Fruit fly (Drosophila melanogaster) whole organism, larva: Measurements from ENCODE around the gene tweek.

ENCODE experiments used
- noc ChIP-seq: fragments of 200-800 bp; sonication (Bioruptor generic); optimal IDR thresholded peaks from 3 replicates; lab custom pipeline; 2019; ENCODE audit warnings: missing biosample characterization, mild to moderate bottlenecking, missing genetic modification characterization, moderate library complexity

tweek gene

DNA sequence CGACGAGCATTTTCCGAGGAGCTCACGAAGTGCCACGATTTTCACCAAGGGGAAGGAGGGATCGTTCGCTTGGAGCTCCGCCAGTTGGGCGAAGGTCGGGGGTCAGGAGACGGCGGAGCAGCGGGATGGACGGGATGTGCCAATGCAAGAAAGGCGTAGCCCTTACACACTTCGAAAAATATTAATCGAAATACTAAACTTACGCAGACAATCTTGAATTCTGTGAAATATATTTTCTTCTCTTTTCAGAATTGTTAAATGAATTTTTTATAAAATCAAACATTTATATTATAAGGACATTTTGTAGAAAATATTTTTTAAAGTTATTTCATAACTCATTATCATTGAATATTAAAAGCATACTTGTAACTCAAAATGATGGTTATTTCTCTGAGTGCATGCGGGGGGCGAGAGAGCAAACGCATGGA is 19.4 kb upstream of the tweek start:
- TF ChIP-seq noc (tag; lab: Kevin White, UChicago) = no peak

DNA sequence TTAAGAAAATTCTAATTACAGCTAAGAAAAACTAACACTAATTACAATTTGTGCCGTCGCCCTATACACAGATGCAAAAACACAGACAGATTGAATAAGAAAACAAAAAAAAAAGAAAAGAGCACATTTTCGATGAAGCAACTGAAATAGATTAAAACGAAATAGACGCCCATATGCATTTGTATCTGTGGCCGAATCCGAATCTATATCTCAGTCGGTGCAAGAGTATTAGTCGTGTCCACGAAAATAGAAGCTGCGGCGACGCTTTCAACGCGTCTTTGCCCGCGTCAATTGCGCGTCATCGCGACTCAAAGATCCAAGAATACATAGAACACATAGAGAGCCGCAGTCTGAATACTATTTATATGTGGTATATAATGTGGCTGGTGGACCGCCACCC is 13.4 kb upstream of the tweek start:
- TF ChIP-seq noc (tag; lab: Kevin White, UChicago) = no peak

DNA sequence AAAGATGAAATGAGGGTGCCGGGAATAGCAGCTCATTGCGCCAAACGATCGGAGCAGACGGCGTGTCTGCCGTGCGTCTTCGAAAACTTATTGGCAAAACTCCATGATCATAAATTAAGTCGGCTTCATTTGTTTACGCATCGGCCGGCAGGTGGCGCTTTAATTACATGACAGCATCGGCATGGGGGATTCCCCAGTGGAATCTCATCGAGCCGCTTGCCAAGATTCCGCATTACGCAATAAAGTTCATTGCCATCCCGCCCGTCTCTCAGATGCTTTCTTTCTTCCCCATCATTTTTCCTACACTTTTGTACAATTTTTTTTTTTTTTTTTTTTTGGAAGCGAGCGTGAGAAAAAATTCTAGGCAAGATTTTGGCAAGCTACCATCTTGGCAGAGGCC is 11.7 kb upstream of the tweek start:
- TF ChIP-seq noc (tag; lab: Kevin White, UChicago) = no peak

DNA sequence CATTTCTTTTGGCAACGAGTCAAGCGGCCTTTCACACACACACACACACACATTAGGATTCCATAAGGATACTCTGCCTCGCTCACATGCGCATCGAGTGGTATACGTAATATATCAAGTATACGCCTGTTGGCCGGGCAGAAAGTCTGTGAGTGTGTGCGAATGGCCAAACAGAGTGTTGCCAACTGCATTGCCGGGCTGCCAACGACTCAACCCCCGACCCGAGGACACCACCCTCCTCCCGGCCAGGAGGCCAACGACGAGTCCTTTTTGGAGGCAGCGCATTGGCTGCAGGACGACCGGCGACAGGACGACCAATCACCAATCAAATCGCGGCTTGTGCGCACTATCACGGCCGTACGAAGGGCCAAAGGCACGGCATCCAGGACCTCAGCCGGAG is 10.6 kb upstream of the tweek start:
- TF ChIP-seq noc (tag; lab: Kevin White, UChicago) = no peak

DNA sequence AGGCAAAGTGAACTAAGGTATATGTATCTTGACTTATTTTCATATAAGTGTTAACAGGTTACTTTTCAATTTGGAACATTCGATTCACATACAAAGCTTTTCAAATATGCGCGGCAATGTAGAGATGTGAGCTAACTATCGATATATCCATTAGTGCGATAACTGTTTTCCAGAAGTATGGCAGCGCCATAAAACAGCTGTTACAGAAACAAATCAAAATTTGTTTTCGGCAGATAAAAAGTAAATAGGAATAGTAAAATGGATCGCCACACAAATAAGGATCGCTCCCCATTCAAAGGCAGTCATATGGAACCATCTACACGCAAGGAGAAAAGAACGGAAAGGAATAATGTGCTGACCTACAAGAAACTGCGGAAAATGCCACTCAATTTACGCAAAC is 9.0 kb upstream of the tweek start, which contains the start of the genes CG32832, CG31743 and CG34313:
Gene CG32832 (minus strand): TSS at position 3 of the 400 bp plus-strand sequence.
Gene CG31743 (plus strand): TSS at position 230 of the 400 bp plus-strand sequence.
Gene CG34313 (plus strand): TSS at position 230 of the 400 bp plus-strand sequence.
- TF ChIP-seq noc (tag; lab: Kevin White, UChicago) = no peak

DNA sequence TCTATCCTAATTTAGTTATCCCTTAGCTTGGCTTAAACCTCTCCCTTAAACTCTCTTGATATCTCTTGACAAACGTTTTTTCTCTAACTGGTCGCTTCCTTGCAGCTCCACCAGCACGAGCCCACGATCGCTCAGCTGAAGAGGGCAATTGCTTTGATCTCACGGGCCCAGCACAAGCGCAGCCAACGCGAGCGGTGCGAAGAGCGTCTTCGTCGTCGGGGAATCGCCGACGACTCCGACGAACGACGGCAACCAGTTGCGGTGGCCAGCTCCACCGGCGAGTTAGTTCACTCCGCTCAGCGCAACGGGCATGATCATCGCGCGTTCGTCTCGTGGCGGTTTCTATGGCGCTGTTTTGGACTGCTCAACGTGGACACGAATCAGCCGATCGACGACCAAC is 7.4 kb upstream of the tweek start:
- TF ChIP-seq noc (tag; lab: Kevin White, UChicago) = peak; percentile 5

DNA sequence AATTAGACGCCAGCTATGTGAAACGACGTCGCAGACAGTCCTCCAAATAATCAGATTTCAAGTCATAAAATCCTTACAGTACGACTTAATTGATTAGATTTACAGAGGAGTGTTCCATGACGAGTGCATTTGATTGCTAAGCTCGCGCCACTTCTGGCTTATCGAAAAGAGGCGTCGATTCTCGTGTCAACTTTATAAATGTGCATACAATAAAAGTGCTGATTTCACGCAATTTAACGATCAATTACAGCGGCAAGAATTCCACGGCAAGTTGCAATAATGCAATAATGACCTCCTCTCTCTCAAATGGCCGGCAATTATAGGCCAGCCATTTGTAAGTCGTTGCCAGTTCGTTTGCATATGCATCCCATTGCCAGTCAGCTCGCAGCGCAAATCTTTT is 5.9 kb upstream of the tweek start:
- TF ChIP-seq noc (tag; lab: Kevin White, UChicago) = no peak

DNA sequence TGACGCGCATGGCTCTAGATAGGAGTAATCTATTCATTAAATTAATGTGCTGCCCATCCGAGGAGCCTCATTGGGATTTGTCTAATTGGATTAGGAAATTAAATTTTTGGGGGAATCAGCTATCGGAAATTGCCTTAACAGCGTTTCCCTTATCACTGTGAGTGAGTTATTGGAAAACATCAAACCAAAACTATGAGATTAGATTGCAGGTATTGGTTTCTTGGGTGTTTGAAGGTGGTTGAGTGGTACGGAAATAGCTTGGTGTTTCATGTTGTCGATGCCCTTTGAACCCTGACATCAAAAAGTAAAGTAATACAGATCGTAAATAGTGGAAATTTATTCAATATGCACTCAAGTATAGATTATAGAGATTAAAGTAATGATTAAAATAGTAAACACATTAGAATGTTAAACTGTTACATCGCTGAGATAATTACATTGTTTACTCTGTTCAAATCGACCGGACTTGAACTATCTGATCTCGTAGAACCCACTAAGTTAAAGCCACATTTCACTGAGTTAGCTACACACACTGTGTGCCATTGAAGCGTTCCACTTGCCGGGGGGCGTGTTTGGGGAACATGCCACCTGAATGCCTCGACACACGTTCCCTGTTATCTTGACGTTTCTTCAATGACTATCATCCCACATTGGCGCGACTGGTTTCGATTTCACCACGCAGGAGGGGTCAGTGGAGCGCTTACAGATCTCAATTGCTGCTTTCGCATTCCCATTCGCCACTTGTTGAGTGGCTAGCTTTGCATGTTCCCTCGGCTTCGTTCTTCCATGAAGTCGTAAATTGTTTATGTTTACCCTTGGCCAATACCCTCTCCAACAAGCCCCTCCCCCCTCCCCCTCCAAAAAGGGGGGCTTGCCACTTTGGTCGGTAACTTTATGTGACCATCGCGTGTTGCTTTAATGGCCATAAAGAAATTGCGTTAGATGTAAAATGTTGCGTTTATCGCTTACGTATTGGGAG is 5.1 kb upstream of the tweek start:
- no peak for TF ChIP-seq noc (tag; lab: Kevin White, UChicago)

DNA sequence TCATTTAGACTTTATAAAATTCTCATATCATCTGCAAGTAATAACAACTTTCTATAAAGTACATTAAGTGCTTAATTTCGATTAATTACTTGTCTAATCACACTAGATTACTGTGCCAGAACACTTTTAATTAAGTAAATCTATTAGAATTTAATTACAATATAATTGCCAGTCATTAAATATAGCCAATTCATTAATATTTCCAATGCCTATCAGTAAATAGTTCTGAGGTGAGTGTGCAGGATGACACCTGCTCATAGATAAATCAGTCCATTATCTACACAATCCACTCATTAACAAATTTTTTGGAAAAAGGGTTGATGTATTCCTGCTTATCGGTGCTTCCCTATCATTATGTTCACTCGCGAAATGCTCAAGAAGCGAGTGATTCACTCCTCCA is 3.6 kb upstream of the tweek start:
- TF ChIP-seq noc (tag; lab: Kevin White, UChicago) = no peak

DNA sequence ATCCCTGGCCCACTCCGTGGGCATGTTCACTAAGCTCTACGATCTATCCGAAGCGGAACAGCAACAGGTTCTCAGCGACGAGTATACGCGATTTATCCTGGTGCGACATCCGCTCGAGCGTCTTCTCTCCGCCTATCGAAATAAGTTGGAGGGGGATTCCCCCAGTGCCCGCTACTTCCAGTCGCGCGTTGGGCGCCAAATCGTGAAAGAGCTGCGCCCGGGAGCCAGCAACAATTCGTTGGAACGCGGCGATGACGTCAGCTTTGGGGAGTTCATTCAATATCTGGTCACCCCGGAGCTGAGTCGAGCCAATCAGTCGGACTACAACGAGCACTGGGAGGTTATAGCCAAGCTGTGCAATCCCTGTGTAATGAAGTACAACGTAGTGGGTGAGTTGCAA is 2.9 kb upstream of the tweek start:
- no peak for TF ChIP-seq noc (tag; lab: Kevin White, UChicago)

DNA sequence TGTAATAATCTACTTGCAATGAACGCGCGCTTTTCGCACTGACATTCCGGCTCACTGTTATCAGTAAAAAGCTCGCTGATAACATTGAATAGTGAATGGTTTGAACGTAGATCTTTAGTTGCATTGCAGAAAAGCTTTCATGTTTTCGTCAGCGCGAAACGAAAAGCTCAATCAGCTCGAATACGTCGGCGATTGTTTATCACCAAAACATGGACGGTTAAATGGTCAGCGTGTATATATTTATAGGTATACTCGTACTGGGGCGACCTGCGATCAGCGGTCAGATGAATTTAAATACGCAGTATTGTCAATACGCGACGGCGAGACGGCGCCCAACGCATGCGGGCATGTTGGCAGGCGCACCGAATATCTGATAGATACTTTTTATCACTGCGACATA is 1.8 kb upstream of the tweek start:
- TF ChIP-seq noc (tag; lab: Kevin White, UChicago) = peak; percentile 44

DNA sequence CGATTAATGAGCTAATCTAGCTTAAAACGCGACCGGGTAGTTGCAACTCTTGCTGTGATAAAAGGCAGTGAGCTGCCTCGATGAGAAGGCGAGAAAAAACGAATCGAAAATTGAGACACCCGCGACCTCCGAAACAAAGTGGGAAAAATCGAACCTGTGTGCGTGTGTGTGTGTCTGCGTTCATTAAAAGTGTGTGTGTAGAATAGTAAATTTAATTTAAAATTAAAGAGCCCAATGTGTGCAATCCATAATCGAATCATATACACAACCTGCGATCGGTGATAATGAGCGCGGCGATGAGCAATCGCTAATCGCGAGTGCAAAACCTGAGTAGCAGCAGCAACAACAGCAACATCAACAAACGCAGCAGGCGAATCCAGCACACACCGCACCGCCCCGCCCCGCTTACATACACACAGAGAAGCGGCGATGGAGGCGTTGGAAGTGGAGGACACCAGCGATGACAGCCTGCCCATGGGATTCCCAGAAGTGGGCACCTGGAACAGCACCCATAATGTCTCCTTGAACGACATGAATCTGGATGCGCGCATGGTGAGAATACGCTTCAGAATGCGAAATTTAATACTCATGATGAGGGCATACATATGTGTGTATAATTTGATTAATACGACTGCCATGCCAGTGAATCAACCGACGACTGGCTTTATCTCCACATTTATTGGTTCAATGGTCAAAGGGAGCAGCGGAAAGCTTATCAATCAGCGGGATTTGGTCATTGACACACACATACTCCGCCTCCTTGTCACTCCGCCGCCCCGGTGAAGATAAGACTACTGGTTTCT is 485 bp downstream of the tweek start:
- TF ChIP-seq noc (tag; lab: Kevin White, UChicago) = peak; percentile 51

DNA sequence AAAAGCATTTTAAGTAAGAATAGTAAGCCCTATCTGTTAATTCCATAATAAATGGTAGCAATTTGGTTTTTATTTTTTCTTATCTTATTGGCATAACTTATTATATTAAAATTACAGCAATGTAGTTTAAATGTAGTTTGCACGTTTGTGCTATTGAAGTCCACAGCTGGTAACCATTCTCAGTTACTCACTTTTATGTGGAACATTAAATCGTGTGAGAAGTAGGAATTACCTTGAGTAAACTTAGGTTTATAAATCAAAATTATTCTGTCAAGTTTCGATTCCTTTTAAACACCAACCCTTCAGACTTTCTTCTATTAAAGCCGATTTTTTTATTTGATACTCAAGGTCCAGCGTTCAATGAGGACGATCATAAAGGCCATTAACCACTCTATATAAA is 1.3 kb downstream of the tweek start, which contains the start of gene CG42556:
Gene CG42556 (plus strand): TSS at position 301 of the 400 bp plus-strand sequence.
- no peak for TF ChIP-seq noc (tag; lab: Kevin White, UChicago)

DNA sequence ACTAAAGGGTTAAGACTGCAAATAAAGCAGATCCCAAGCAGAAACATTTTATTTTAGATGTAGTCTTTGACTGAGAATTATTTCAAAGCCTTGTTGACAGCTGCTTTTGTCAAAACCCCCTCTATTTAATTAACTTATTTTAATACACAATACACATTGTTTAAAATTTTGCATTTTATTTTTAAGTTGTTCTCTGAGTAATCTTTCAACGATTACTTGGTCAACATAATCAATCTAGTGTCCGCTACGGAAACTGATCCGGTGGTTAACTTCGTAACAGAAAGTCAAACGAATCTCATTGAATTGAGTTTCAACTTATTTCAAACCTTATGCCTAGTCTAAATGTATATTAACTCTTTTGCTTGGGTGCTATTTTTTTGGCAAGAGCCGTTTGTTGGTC is 12.1 kb downstream of the tweek start, which contains the start of gene CG31805:
Gene CG31805 (minus strand): TSS at position 101 of the 400 bp plus-strand sequence.
- TF ChIP-seq noc (tag; lab: Kevin White, UChicago) = no peak

DNA sequence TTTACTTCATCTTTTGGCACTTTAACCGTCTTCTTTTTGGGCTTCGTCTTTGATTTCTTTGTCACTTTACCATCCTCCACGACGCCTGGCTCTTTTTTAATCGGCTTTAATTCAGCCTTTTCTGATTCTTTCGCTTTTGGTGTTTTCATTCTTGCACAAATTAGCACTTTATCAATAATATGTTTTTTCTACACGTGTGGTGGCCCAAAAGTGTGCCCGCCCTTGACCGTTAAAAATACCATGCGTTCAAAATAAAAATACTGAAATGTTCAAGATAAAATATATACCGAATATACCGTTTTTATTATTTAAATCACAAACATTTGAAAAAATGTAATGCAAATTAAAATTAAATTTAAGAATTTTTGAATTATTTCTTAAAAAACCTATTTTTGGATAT is 13.7 kb downstream of the tweek start, which contains the start of gene CG12288:
Gene CG12288 (minus strand): TSS at position 216 of the 400 bp plus-strand sequence.
- TF ChIP-seq noc (tag; lab: Kevin White, UChicago) = no peak

DNA sequence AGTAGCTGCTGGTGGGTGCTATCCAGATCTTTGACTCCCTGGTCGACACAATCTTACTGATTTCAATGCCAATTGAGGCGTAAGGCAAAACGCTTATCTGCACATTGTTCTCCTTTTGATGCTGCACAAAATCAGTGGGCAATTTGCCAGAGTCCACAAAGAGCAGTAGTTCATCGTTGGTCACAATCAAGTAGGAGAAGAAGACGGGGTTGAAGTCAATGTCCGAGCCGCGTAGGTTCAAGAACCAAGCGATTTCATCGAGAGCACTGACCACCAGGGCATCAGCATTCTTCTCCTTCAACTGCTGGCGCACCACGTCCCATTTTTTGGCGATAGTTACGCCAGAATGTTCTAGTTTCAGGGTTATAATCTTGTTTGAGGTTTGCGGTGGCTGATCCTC is 21.0 kb downstream of the tweek start:
- no peak for TF ChIP-seq noc (tag; lab: Kevin White, UChicago)
